Fruit fly (Drosophila melanogaster) whole organism, prepupa: ENCODE data around the gene Rabex-5.
"Not testable (repeated sequence)": the region's sequence is repeated elsewhere in the genome, so short reads cannot be mapped to it uniquely, and the experiment has no call there.

ENCODE experiments used
- Blimp-1 ChIP-seq: fragments of 200-800 bp; sonication (Bioruptor generic); optimal IDR thresholded peaks from 3 replicates; lab custom pipeline; 2017; ENCODE audit warnings: missing biosample characterization, missing genetic modification characterization, mild to moderate bottlenecking, moderate library complexity, missing genetic modification reagents
- CG10631 ChIP-seq: fragments of 200-800 bp; sonication (Bioruptor generic); optimal IDR thresholded peaks from 2 replicates; lab custom pipeline; 2016; ENCODE audit warnings: missing biosample characterization, missing genetic modification characterization
- CG10669 ChIP-seq: fragments of 200-800 bp; sonication (Bioruptor generic); optimal IDR thresholded peaks from 3 replicates; lab custom pipeline; 2018; ENCODE audit warnings: missing biosample characterization, mild to moderate bottlenecking, missing genetic modification characterization, moderate library complexity
- CG11294 ChIP-seq: fragments of 200-800 bp; sonication (Bioruptor generic); IDR thresholded peaks from 2 replicates; pipeline ENCODE4 v1.3.6; 2022; ENCODE audit warnings: missing biosample characterization, missing genetic modification characterization
- CG11762 ChIP-seq: fragments of 200-800 bp; sonication (Bioruptor generic); optimal IDR thresholded peaks from 3 replicates; lab custom pipeline; 2016; ENCODE audit warnings: missing biosample characterization, missing genetic modification characterization; ENCODE audit not compliant: insufficient read depth
- CG11902 ChIP-seq: fragments of 200-800 bp; sonication (Bioruptor generic); optimal IDR thresholded peaks from 3 replicates; lab custom pipeline; 2016; ENCODE audit warnings: missing biosample characterization, missing genetic modification characterization
- CG15336 ChIP-seq: fragments of 200-800 bp; sonication (Bioruptor generic); IDR thresholded peaks from 2 replicates; pipeline ENCODE4 v1.3.6; 2022; ENCODE audit warnings: missing biosample characterization, missing genetic modification characterization
- CG1621 ChIP-seq: fragments of 200-800 bp; sonication (Bioruptor generic); optimal IDR thresholded peaks from 3 replicates; lab custom pipeline; 2018; ENCODE audit warnings: missing biosample characterization, mild to moderate bottlenecking, missing genetic modification characterization
- CG3032 ChIP-seq: fragments of 200-800 bp; optimal IDR thresholded peaks from 2 replicates; lab custom pipeline; 2019; ENCODE audit warnings: missing biosample characterization, mild to moderate bottlenecking, missing genetic modification characterization, moderate library complexity
- CG31627 ChIP-seq: fragments of 200-800 bp; sonication (Bioruptor generic); optimal IDR thresholded peaks from 3 replicates; lab custom pipeline; 2016; ENCODE audit warnings: missing biosample characterization, missing genetic modification characterization
- CG32006 ChIP-seq: fragments of 200-800 bp; sonication (Bioruptor generic); optimal IDR thresholded peaks from 3 replicates; lab custom pipeline; 2017; ENCODE audit warnings: missing biosample characterization, mild to moderate bottlenecking, missing genetic modification characterization
- CG34406 ChIP-seq: fragments of 200-800 bp; sonication (Bioruptor generic); optimal IDR thresholded peaks from 3 replicates; lab custom pipeline; 2016; ENCODE audit warnings: missing biosample characterization, missing genetic modification characterization
- CG3919 ChIP-seq: fragments of 200-800 bp; sonication (Bioruptor generic); optimal IDR thresholded peaks from 3 replicates; lab custom pipeline; 2016; ENCODE audit warnings: missing biosample characterization, missing genetic modification characterization
- CG6163 ChIP-seq: fragments of 200-800 bp; sonication (Bioruptor generic); IDR thresholded peaks from 3 replicates; pipeline ENCODE4 v1.3.6; 2022; ENCODE audit warnings: missing biosample characterization, missing genetic modification characterization
- CG6276 ChIP-seq: fragments of 200-800 bp; sonication (Bioruptor generic); optimal IDR thresholded peaks from 2 replicates; lab custom pipeline; 2017; ENCODE audit warnings: missing biosample characterization, mild to moderate bottlenecking, missing genetic modification characterization
- CG6808 ChIP-seq: fragments of 200-800 bp; sonication (Bioruptor generic); optimal IDR thresholded peaks from 3 replicates; lab custom pipeline; 2017; ENCODE audit warnings: missing biosample characterization, missing genetic modification characterization, mild to moderate bottlenecking, moderate library complexity, missing genetic modification reagents
- CG7368 ChIP-seq: fragments of 200-800 bp; sonication (Bioruptor generic); optimal IDR thresholded peaks from 3 replicates; lab custom pipeline; 2016; ENCODE audit warnings: missing biosample characterization, missing genetic modification characterization
- Eip75B ChIP-seq: fragments of 200-800 bp; sonication (Bioruptor generic); optimal IDR thresholded peaks from 3 replicates; lab custom pipeline; 2016; ENCODE audit warnings: missing biosample characterization, missing genetic modification characterization
- Eip78C ChIP-seq: fragments of 200-800 bp; sonication (Bioruptor generic); peaks from one replicate; lab custom pipeline; 2016; ENCODE audit warnings: missing biosample characterization, missing genetic modification characterization
- Ets21C ChIP-seq: fragments of 200-800 bp; sonication (Bioruptor generic); optimal IDR thresholded peaks from 3 replicates; lab custom pipeline; 2016; ENCODE audit warnings: missing biosample characterization, missing genetic modification characterization
- Ets96B ChIP-seq: fragments of 200-800 bp; optimal IDR thresholded peaks from 2 replicates; lab custom pipeline; 2019; ENCODE audit warnings: missing biosample characterization, mild to moderate bottlenecking, missing genetic modification characterization, moderate library complexity
- Hr38 ChIP-seq: sonication (Bioruptor generic); optimal IDR thresholded peaks from 2 replicates; lab custom pipeline; 2016; ENCODE audit warnings: missing biosample characterization, missing genetic modification characterization
- Hr39 ChIP-seq: fragments of 200-800 bp; sonication (Bioruptor generic); optimal IDR thresholded peaks from 2 replicates; lab custom pipeline; 2016; ENCODE audit warnings: missing biosample characterization, missing genetic modification characterization
- Lpt ChIP-seq: fragments of 200-800 bp; sonication (Bioruptor generic); optimal IDR thresholded peaks from 3 replicates; lab custom pipeline; 2016; ENCODE audit warnings: missing biosample characterization, missing genetic modification characterization
- Met ChIP-seq: fragments of 200-800 bp; sonication (Bioruptor generic); optimal IDR thresholded peaks from 3 replicates; lab custom pipeline; 2016; ENCODE audit warnings: missing biosample characterization, missing genetic modification characterization
- OdsH ChIP-seq: fragments of 200-800 bp; sonication (Bioruptor generic); optimal IDR thresholded peaks from 3 replicates; lab custom pipeline; 2016; ENCODE audit warnings: missing biosample characterization, missing genetic modification characterization
- Smox ChIP-seq: fragments of 200-800 bp; sonication (Bioruptor generic); optimal IDR thresholded peaks from 3 replicates; lab custom pipeline; 2016; ENCODE audit warnings: missing biosample characterization, missing genetic modification characterization
- Sox14 ChIP-seq: fragments of 200-800 bp; sonication (Bioruptor generic); optimal IDR thresholded peaks from 3 replicates; lab custom pipeline; 2016; ENCODE audit warnings: missing biosample characterization, missing genetic modification characterization
- Sox15 ChIP-seq: fragments of 200-800 bp; sonication (Bioruptor generic); optimal IDR thresholded peaks from 3 replicates; lab custom pipeline; 2016; ENCODE audit warnings: missing biosample characterization, missing genetic modification characterization
- achi ChIP-seq: fragments of 200-800 bp; sonication (Bioruptor generic); optimal IDR thresholded peaks from 3 replicates; lab custom pipeline; 2016; ENCODE audit warnings: missing biosample characterization, missing genetic modification characterization
- acj6 ChIP-seq: fragments of 200-800 bp; sonication (Bioruptor generic); optimal IDR thresholded peaks from 3 replicates; lab custom pipeline; 2016; ENCODE audit warnings: missing biosample characterization, missing genetic modification characterization
- cyc ChIP-seq: fragments of 200-800 bp; sonication (Bioruptor generic); optimal IDR thresholded peaks from 3 replicates; lab custom pipeline; 2016; ENCODE audit warnings: missing biosample characterization, missing genetic modification characterization
- dsx ChIP-seq: fragments of 200-800 bp; optimal IDR thresholded peaks from 3 replicates; lab custom pipeline; 2019; ENCODE audit warnings: missing biosample characterization, mild to moderate bottlenecking, missing genetic modification characterization, moderate library complexity; ENCODE audit not compliant: poor library complexity, severe bottlenecking
- eg ChIP-seq: fragments of 200-800 bp; sonication (Bioruptor generic); IDR thresholded peaks from 3 replicates; pipeline ENCODE4 v1.3.6; 2022; ENCODE audit warnings: missing biosample characterization, missing genetic modification characterization
- esn ChIP-seq: fragments of 200-800 bp; sonication (Bioruptor generic); optimal IDR thresholded peaks from 2 replicates; lab custom pipeline; 2016; ENCODE audit warnings: missing biosample characterization, mild to moderate bottlenecking, missing genetic modification characterization, moderate library complexity
- lz ChIP-seq: fragments of 200-800 bp; sonication (Bioruptor generic); optimal IDR thresholded peaks from 3 replicates; lab custom pipeline; 2016; ENCODE audit warnings: missing biosample characterization, missing genetic modification characterization
- net ChIP-seq: fragments of 200-800 bp; sonication (Bioruptor generic); optimal IDR thresholded peaks from 3 replicates; lab custom pipeline; 2016; ENCODE audit warnings: missing biosample characterization, missing genetic modification characterization
- pdm3 ChIP-seq: fragments of 200-800 bp; sonication (Bioruptor generic); optimal IDR thresholded peaks from 3 replicates; lab custom pipeline; 2016; ENCODE audit warnings: missing biosample characterization, missing genetic modification characterization
- ss ChIP-seq, 2 experiments: fragments of 200-800 bp; sonication (Bioruptor generic); optimal IDR thresholded peaks; 2 replicates in 1 of 2; 3 replicates in 1 of 2; lab custom pipeline; 2017 to 2018; ENCODE audit warnings: mild to moderate bottlenecking in 2 of 2, missing biosample characterization in 2 of 2, missing genetic modification characterization in 2 of 2, moderate library complexity in 1 of 2
- svp ChIP-seq: fragments of 200-800 bp; sonication (Bioruptor generic); peaks from one replicate; lab custom pipeline; 2016; ENCODE audit warnings: missing biosample characterization, missing genetic modification characterization
- topi ChIP-seq: fragments of 200-800 bp; sonication (Bioruptor generic); optimal IDR thresholded peaks from 3 replicates; lab custom pipeline; 2016; ENCODE audit warnings: missing biosample characterization, missing genetic modification characterization

The Rabex-5 gene

DNA sequence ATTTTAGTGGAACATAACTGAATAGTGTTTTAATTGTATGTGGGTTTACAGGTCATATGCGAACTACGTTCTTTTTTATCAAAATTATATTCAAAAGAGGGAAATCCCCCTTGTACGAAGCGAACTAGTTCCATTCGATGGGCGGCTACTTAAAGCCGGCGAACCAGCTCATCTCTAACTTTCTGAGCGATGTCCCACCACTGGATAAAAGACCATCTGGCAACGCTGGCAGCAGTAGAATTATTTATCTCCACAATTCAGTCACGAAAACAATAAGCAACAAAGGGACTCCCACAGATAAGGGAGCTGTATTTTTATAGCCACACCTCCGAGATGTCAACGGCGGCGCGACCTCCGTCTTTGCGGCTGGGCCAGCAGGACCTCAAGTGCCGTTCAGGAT, at the start of gene Rabex-5:
Gene Rabex-5, plus strand, starts transcription at position 221 of the 400 bp plus-strand sequence.
- TF ChIP-seq CG31627 (GFP tag; lab: Kevin White, UChicago) (peak; percentile 41), Hr39 (GFP tag; lab: Kevin White, UChicago) (peak; percentile 35), Hr38 (GFP tag; lab: Kevin White, UChicago) (no peak), Ets21C (GFP tag; lab: Kevin White, UChicago) (peak; percentile 13), Sox14 (GFP tag; lab: Kevin White, UChicago) (peak; percentile 75), CG15336 (GFP tag; lab: Robert Waterston, UW) (0 out of 2 replicates have a peak, but pooled peaks have one; percentile 22), eg (0 out of 3 replicates have a peak, but pooled peaks have one; percentile 16), CG6808 (peak; percentile 43), svp (GFP tag; lab: Kevin White, UChicago) (peak; percentile 90), pdm3 (no peak), cyc (GFP tag; lab: Kevin White, UChicago) (peak; percentile 19), Lpt (GFP tag; lab: Kevin White, UChicago) (no peak), acj6 (GFP tag; lab: Kevin White, UChicago) (peak; percentile 12), CG3032 (no peak)

- not testable (repeated sequence) for TF ChIP-seq Hr38, Eip78C, Smox (GFP tag; lab: Kevin White, UChicago)
- TF ChIP-seq, all 60 proteins: peak for 0; not testable (repeated sequence) for 60
Observed at dm6 chr3L:1246823-1247222, 48.9 kb upstream of the Rabex-5 start, which contains the start of gene CG32318. CG32318 (minus strand) TSS chr3L:1246923.

DNA sequence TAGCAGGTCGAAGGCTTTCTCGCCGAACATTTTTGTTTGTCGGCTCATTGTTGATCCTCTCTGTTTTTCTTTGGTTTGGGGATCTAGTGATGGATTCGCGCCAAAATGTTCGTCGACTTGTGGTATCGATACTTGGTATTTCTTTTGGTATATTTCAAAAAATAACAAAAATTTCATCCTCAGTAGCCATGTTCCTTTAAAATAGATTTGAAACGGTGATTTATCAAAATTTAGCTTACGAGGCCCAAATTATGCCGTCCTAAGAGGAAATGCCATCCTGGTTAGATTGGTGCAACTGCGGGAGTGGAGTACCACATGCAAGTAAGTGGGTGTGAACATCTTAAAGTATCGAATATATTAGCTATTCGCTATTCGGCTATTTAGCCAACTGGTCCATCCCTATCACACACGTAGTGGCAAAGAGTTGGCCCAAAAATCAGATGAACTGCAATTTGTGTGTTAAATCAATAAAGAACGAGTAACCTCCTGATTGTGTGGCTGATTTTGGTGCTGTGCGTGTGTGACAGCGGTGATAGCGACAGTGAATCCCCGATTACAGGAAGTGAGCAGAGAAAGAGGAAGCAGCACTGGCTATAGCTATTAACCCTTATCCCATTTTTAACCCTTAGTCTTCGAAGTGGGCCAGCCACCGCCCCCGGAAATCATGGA, 48.0 kb upstream of the Rabex-5 start, which contains the start of the genes Psf1 and Sac1:
Gene Psf1, minus strand, starts transcription at position 51 of the 669 bp plus-strand sequence.
Gene Sac1, plus strand, starts transcription at position 191 of the 669 bp plus-strand sequence.
- TF ChIP-seq achi (GFP tag; lab: Kevin White, UChicago): peak; percentile 14
- TF ChIP-seq cyc (GFP tag; lab: Kevin White, UChicago): peak; percentile 54
- no peak for TF ChIP-seq CG10669 (GFP tag; lab: Kevin White, UChicago)
- TF ChIP-seq net (GFP tag; lab: Kevin White, UChicago): no peak
- peak; percentile 35 for TF ChIP-seq CG32006 (GFP tag; lab: Kevin White, UChicago)
- peak; percentile 50 for TF ChIP-seq pdm3
- TF ChIP-seq OdsH (GFP tag; lab: Kevin White, UChicago): no peak
- no peak for TF ChIP-seq CG11294 (GFP tag; lab: Robert Waterston, UW)
- no peak for TF ChIP-seq CG6276
- peak; percentile 7 for TF ChIP-seq CG34406 (GFP tag; lab: Kevin White, UChicago)
- peak; percentile 61 for TF ChIP-seq CG31627 (GFP tag; lab: Kevin White, UChicago)
- peak; percentile 40 for TF ChIP-seq CG3919 (GFP tag; lab: Kevin White, UChicago)
- no peak for TF ChIP-seq CG6163 (GFP tag; lab: Robert Waterston, UW)
- no peak for TF ChIP-seq Ets96B (tag; lab: Kevin White, UChicago)
- no peak for TF ChIP-seq CG7368 (GFP tag; lab: Kevin White, UChicago)
- TF ChIP-seq CG11902 (GFP tag; lab: Kevin White, UChicago): peak; percentile 32
- TF ChIP-seq CG1621 (tag; lab: Kevin White, UChicago): no peak
- peak; percentile 24 for TF ChIP-seq Met (GFP tag; lab: Kevin White, UChicago)
- no peak for TF ChIP-seq CG15336 (GFP tag; lab: Robert Waterston, UW)
- TF ChIP-seq Eip75B (GFP tag; lab: Kevin White, UChicago): no peak
- TF ChIP-seq Sox14 (GFP tag; lab: Kevin White, UChicago): peak; percentile 57
- TF ChIP-seq CG3032: peak; percentile 58
- peak; percentile 27 for TF ChIP-seq topi (GFP tag; lab: Kevin White, UChicago)
- peak; percentile 86 for TF ChIP-seq Eip78C (GFP tag; lab: Kevin White, UChicago)
- peak; percentile 81 for TF ChIP-seq svp (GFP tag; lab: Kevin White, UChicago)
- TF ChIP-seq ss (GFP tag; optimal IDR thresholded peaks at IDR 0.05; lab: Kevin White, UChicago): no peak
- TF ChIP-seq Blimp-1 (GFP tag; lab: Kevin White, UChicago): no peak
- no peak for TF ChIP-seq dsx (GFP tag; lab: Kevin White, UChicago)
- peak; percentile 48 for TF ChIP-seq esn (GFP tag; lab: Kevin White, UChicago)
- TF ChIP-seq lz (GFP tag; lab: Kevin White, UChicago): peak; percentile 32
- peak; percentile 45 for TF ChIP-seq acj6 (GFP tag; lab: Kevin White, UChicago)
- peak; percentile 34 for TF ChIP-seq CG10631 (GFP tag; lab: Kevin White, UChicago)
- TF ChIP-seq CG11762 (GFP tag; lab: Kevin White, UChicago): no peak
- peak; percentile 48 for TF ChIP-seq Ets21C (GFP tag; lab: Kevin White, UChicago)
- TF ChIP-seq Sox15 (GFP tag; lab: Kevin White, UChicago): peak; percentile 4
- TF ChIP-seq Hr39 (GFP tag; lab: Kevin White, UChicago): peak; percentile 72
